Fruit fly (Drosophila melanogaster) whole organism, pupa: ENCODE measurements around the gene Calx.

Source experiments
- CG10348 ChIP-seq: fragments of 200-800 bp; sonication (Bioruptor generic); IDR thresholded peaks from 2 replicates; pipeline ENCODE4 v1.3.6; 2022; ENCODE audit warnings: missing biosample characterization, missing genetic modification characterization
- CG12605 ChIP-seq: fragments of 200-800 bp; sonication (Bioruptor generic); IDR thresholded peaks from 2 replicates; pipeline ENCODE4 v1.3.6; 2022; ENCODE audit warnings: missing biosample characterization, missing genetic modification characterization
- CG13204 ChIP-seq: fragments of 200-800 bp; sonication (Bioruptor generic); optimal IDR thresholded peaks from 2 replicates; lab custom pipeline; 2018; ENCODE audit warnings: missing biosample characterization, mild to moderate bottlenecking, missing genetic modification characterization, moderate library complexity
- CG14655 ChIP-seq: fragments of 200-800 bp; sonication (Bioruptor generic); optimal IDR thresholded peaks from 3 replicates; lab custom pipeline; 2017; ENCODE audit warnings: mild to moderate bottlenecking, missing biosample characterization, missing genetic modification reagents, missing genetic modification characterization
- CG15710 ChIP-seq: fragments of 200-800 bp; sonication (Bioruptor generic); optimal IDR thresholded peaks from 2 replicates; lab custom pipeline; 2018; ENCODE audit warnings: missing biosample characterization, mild to moderate bottlenecking, missing genetic modification characterization, moderate library complexity
- CG17806 ChIP-seq: fragments of 200-800 bp; sonication (Bioruptor generic); optimal IDR thresholded peaks from 2 replicates; lab custom pipeline; 2018; ENCODE audit warnings: missing biosample characterization, mild to moderate bottlenecking, missing genetic modification characterization, moderate library complexity
- CG32121 ChIP-seq: fragments of 200-800 bp; sonication (Bioruptor generic); IDR thresholded peaks from 2 replicates; pipeline ENCODE4 v1.3.6; 2022; ENCODE audit warnings: missing biosample characterization, missing genetic modification characterization
- CG34367 ChIP-seq: fragments of 200-800 bp; sonication (Bioruptor generic); optimal IDR thresholded peaks from 2 replicates; lab custom pipeline; 2018; ENCODE audit warnings: missing biosample characterization, mild to moderate bottlenecking, missing genetic modification characterization
- CG4496 ChIP-seq: fragments of 200-800 bp; sonication (Bioruptor generic); IDR thresholded peaks from 3 replicates; pipeline ENCODE4 v1.3.6; 2022; ENCODE audit warnings: missing biosample characterization, missing genetic modification characterization
- CG8159 ChIP-seq: fragments of 200-800 bp; sonication (Bioruptor generic); optimal IDR thresholded peaks from 3 replicates; lab custom pipeline; 2018; ENCODE audit warnings: missing biosample characterization, mild to moderate bottlenecking, missing genetic modification characterization, moderate library complexity
- CG8301 ChIP-seq: fragments of 200-800 bp; sonication (Bioruptor generic); optimal IDR thresholded peaks from 2 replicates; lab custom pipeline; 2018; ENCODE audit warnings: missing biosample characterization, mild to moderate bottlenecking, missing genetic modification characterization
- CG9948 ChIP-seq: fragments of 200-800 bp; sonication (Bioruptor generic); optimal IDR thresholded peaks from 2 replicates; lab custom pipeline; 2018; ENCODE audit warnings: missing biosample characterization, mild to moderate bottlenecking, missing genetic modification characterization, moderate library complexity
- D1 ChIP-seq: fragments of 200-800 bp; sonication (Bioruptor generic); optimal IDR thresholded peaks from 2 replicates; lab custom pipeline; 2018; ENCODE audit warnings: missing biosample characterization, mild to moderate bottlenecking, missing genetic modification characterization, moderate library complexity
- EcR ChIP-seq: fragments of 200-800 bp; sonication (Bioruptor generic); optimal IDR thresholded peaks from 3 replicates; lab custom pipeline; 2019; ENCODE audit warnings: missing biosample characterization, missing genetic modification characterization, mild to moderate bottlenecking, moderate library complexity, missing genetic modification reagents
- Ets98B ChIP-seq: fragments of 200-800 bp; sonication (Bioruptor generic); IDR thresholded peaks from 2 replicates; pipeline ENCODE4 v1.3.6; 2022; ENCODE audit warnings: missing biosample characterization, missing genetic modification characterization
- Pif1A ChIP-seq: fragments of 200-800 bp; sonication (Bioruptor generic); optimal IDR thresholded peaks from 3 replicates; lab custom pipeline; 2016; ENCODE audit warnings: missing biosample characterization, missing genetic modification characterization
- Pif1B ChIP-seq: fragments of 200-800 bp; sonication (Bioruptor generic); optimal IDR thresholded peaks from 3 replicates; lab custom pipeline; 2016; ENCODE audit warnings: missing biosample characterization, missing genetic modification characterization
- Snoo ChIP-seq: fragments of 200-800 bp; sonication (Bioruptor generic); optimal IDR thresholded peaks from 3 replicates; lab custom pipeline; 2017; ENCODE audit warnings: missing biosample characterization, mild to moderate bottlenecking, missing genetic modification characterization, inconsistent platforms
- fd96Ca ChIP-seq: fragments of 200-800 bp; sonication (Bioruptor generic); IDR thresholded peaks from 3 replicates; pipeline ENCODE4 v1.3.6; 2022; ENCODE audit warnings: missing biosample characterization, missing genetic modification characterization
- gl ChIP-seq: fragments of 200-800 bp; sonication (Bioruptor generic); optimal IDR thresholded peaks from 2 replicates; lab custom pipeline; 2018; ENCODE audit warnings: missing biosample characterization, mild to moderate bottlenecking, missing genetic modification characterization
- rn ChIP-seq: fragments of 200-800 bp; sonication (Bioruptor generic); IDR thresholded peaks from 2 replicates; pipeline ENCODE4 v1.3.6; 2022; ENCODE audit warnings: missing biosample characterization, missing genetic modification characterization

The Calx gene

DNA sequence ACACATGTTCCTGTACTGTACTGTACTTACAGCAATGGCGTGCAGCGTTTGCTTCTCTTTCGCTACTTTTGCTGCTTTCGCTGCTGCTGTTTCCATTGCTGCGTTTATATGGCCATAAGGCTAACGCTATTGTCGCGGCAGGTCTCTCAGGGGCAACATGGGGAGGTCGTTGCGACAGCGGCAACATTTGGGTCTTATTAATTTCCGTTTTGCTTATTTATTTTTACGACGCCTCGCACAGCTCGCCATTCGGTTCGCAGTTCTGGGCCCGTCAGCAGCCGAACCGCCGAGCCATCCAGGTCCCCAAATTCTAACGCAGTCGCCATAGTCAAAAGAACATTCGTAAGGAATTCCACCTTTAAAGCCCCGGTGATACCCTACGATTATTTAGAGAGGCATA is 1.3 kb upstream of the Calx start:
- no peak for TF ChIP-seq CG10348
- TF ChIP-seq EcR (GFP tag; lab: Kevin White, UChicago): no peak
- no peak for TF ChIP-seq D1 (tag; lab: Kevin White, UChicago)
- TF ChIP-seq CG32121 (GFP tag; lab: Robert Waterston, UW): no peak
- TF ChIP-seq CG34367 (tag; lab: Kevin White, UChicago): no peak
- no peak for TF ChIP-seq CG8159 (tag; lab: Kevin White, UChicago)
- TF ChIP-seq Pif1A: no peak
- no peak for TF ChIP-seq Snoo (tag; lab: Kevin White, UChicago)
- TF ChIP-seq, all 21 proteins: peak for 0

dm6 chr3R:20984087-20984486 is 6.1 kb downstream of the Calx start:
- TF ChIP-seq CG9948 (tag; lab: Kevin White, UChicago) (no peak), CG17806 (tag; lab: Kevin White, UChicago) (no peak), fd96Ca (GFP tag; lab: Robert Waterston, UW) (0 out of 3 replicates have a peak, but pooled peaks have one; percentile 41), rn (GFP tag; lab: Robert Waterston, UW) (0 out of 2 replicates have a peak, but pooled peaks have one; percentile 6), Snoo (tag; lab: Kevin White, UChicago) (no peak), CG10348 (no peak), gl (tag; lab: Kevin White, UChicago) (no peak)

- no peak for TF ChIP-seq Pif1A
- no peak for TF ChIP-seq gl (tag; lab: Kevin White, UChicago)
- no peak for TF ChIP-seq CG15710 (tag; lab: Kevin White, UChicago)
- TF ChIP-seq CG4496 (GFP tag; lab: Robert Waterston, UW): no peak
- TF ChIP-seq CG32121 (GFP tag; lab: Robert Waterston, UW): no peak
- no peak for TF ChIP-seq CG34367 (tag; lab: Kevin White, UChicago)
- no peak for TF ChIP-seq rn (GFP tag; lab: Robert Waterston, UW)
- TF ChIP-seq CG12605 (GFP tag; lab: Robert Waterston, UW): no peak
- no peak for TF ChIP-seq CG14655 (GFP tag; lab: Kevin White, UChicago)
Measured at dm6 chr3R:20984902-20985301, 6.9 kb downstream of the Calx start.

DNA sequence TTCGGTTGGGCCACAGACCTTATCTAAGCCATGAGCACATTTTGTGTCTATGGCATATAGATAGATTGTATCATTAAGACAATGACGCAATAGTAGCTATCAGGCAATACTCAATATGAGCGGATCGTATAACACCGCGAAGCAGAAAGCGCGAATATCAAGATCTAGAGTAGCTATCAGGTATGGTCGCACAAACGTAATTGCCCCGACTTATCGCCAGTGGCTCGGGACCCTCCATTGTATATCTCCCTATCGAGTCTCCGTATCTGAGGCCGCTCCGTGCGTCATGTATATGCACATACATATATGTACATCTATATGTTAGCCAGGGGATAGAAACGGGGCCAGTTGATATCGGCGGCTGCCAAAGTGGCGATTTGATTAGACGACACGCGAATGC is 7.6 kb downstream of the Calx start:
- TF ChIP-seq Pif1A (no peak), CG10348 (no peak), CG17806 (tag; lab: Kevin White, UChicago) (no peak), CG14655 (GFP tag; lab: Kevin White, UChicago) (no peak), Snoo (tag; lab: Kevin White, UChicago) (no peak), CG4496 (GFP tag; lab: Robert Waterston, UW) (no peak), gl (tag; lab: Kevin White, UChicago) (no peak), CG8159 (tag; lab: Kevin White, UChicago) (no peak), fd96Ca (GFP tag; lab: Robert Waterston, UW) (no peak), Ets98B (no peak)

- no peak for TF ChIP-seq CG15710 (tag; lab: Kevin White, UChicago)
- TF ChIP-seq fd96Ca (GFP tag; lab: Robert Waterston, UW): no peak
- TF ChIP-seq D1 (tag; lab: Kevin White, UChicago): no peak
- TF ChIP-seq CG10348: no peak
- TF ChIP-seq CG8159 (tag; lab: Kevin White, UChicago): no peak
- TF ChIP-seq CG34367 (tag; lab: Kevin White, UChicago): no peak
- TF ChIP-seq CG8301 (tag; lab: Kevin White, UChicago): no peak
- TF ChIP-seq CG14655 (GFP tag; lab: Kevin White, UChicago): no peak
- TF ChIP-seq Snoo (tag; lab: Kevin White, UChicago): no peak
- TF ChIP-seq gl (tag; lab: Kevin White, UChicago): no peak
- no peak for TF ChIP-seq CG32121 (GFP tag; lab: Robert Waterston, UW)
- no peak for TF ChIP-seq Pif1B (GFP tag; lab: Kevin White, UChicago)
- no peak for TF ChIP-seq Ets98B
- no peak for TF ChIP-seq rn (GFP tag; lab: Robert Waterston, UW)
- no peak for TF ChIP-seq CG13204 (GFP tag; lab: Kevin White, UChicago)
- TF ChIP-seq CG4496 (GFP tag; lab: Robert Waterston, UW): no peak
- no peak for TF ChIP-seq CG12605 (GFP tag; lab: Robert Waterston, UW)
- TF ChIP-seq CG9948 (tag; lab: Kevin White, UChicago): no peak
Measured at dm6 chr3R:20987836-20988235, 9.9 kb downstream of the Calx start, which contains the start of gene CG43446. Gene CG43446, minus strand, starts transcription at chr3R:20987936.

- TF ChIP-seq CG15710 (tag; lab: Kevin White, UChicago) (no peak), Pif1B (GFP tag; lab: Kevin White, UChicago) (no peak), rn (GFP tag; lab: Robert Waterston, UW) (no peak), CG17806 (tag; lab: Kevin White, UChicago) (no peak), fd96Ca (GFP tag; lab: Robert Waterston, UW) (no peak), CG9948 (tag; lab: Kevin White, UChicago) (no peak), CG12605 (GFP tag; lab: Robert Waterston, UW) (no peak), CG8301 (tag; lab: Kevin White, UChicago) (no peak), CG32121 (GFP tag; lab: Robert Waterston, UW) (no peak), CG13204 (GFP tag; lab: Kevin White, UChicago) (no peak), CG4496 (GFP tag; lab: Robert Waterston, UW) (no peak), Pif1A (no peak), Ets98B (no peak), CG10348 (no peak), CG8159 (tag; lab: Kevin White, UChicago) (no peak), CG14655 (GFP tag; lab: Kevin White, UChicago) (no peak), CG34367 (tag; lab: Kevin White, UChicago) (no peak), Snoo (tag; lab: Kevin White, UChicago) (no peak), gl (tag; lab: Kevin White, UChicago) (no peak)
Measured at dm6 chr3R:20988560-20988959, 10.6 kb downstream of the Calx start.
